Worm (Caenorhabditis elegans) whole organism, early embryonic: Measurements from ENCODE around the gene dss-1.

Source experiments
- ama-1 ChIP-seq: fragments of 150-350 bp; optimal IDR thresholded peaks from 2 replicates; lab custom pipeline; 2014
- ceh-13 ChIP-seq: fragments of 200-800 bp; sonication (Bioruptor generic); optimal IDR thresholded peaks from 2 replicates; lab custom pipeline; 2018; ENCODE audit warnings: mild to moderate bottlenecking, missing genetic modification characterization, missing compliant biosample characterization
- hnd-1 ChIP-seq: sonication (generic microtip); optimal IDR thresholded peaks from 2 replicates; lab custom pipeline; 2016; ENCODE audit warnings: missing genetic modification characterization, missing compliant biosample characterization

DNA sequence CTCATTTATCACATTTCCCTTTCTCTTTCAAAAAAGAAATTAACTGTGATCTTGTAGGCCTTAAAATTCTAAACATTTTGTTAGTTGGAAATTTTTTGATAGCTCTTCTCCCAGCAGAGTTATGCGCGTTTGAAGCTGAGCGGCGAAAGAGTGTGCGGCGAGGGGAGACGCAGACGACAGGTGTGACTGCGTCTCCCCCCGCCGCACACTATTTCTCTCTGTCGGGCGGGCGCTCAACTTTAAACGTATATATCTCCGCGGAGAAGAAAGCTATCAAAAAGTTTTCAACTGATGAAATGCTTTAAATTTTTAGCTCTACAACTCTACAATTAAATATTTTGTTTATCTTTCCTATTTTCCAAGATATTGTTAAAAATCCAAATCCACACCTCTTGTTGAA is 22.9 kb upstream of the dss-1 start:
- TF ChIP-seq ama-1 (lab: Kevin White, UChicago) (no peak), hnd-1 (tag; lab: Kevin White, UChicago) (no peak), ceh-13 (GFP tag; lab: Kevin White, UChicago) (no peak)
